Comparison of ENCODE assay signal across 5 fruit fly cellular contexts in the genomic region with DNA sequence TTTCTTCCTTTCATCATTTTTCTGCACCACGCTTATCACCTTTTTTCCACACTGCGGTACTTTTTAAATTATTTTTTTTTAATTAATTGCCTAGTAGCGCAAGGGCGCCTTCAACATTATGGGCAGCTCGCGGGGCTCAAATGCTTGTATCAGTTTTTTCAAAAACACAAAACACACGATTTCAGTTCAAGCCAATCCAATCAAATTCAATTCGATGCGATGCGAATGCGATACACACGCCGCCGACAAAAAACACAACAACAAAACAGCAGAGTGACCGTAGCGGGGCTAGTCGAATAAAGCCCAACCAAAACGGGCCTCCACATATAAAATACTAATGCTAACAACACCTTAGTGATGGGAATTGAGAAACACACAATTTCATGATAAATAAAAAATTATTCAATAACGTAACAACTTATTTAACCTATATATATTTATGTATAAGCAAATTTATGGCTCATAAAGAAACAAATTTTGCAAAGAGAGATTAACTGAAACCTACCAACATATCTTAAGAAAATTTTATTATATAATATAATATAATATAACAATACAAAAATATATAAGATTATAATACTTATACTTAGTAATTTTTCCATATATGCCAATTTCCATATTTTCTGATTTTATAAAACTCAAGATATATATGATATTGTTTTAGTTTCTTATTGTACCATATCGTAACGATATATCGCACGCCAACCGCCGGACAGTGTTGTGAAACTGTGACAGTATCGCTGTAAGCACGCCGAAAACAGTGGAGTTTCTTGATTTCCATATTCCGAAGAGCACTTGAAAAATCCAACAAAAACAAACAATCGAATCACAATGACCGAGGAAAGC.
A peak's percentile ranks its signal among the peaks of the same experiment; 100 is the strongest.
TF ChIP-seq lines count a peak whose summit lies in the region.

CG32066 (minus strand) TSS at position 270 of the 846 bp plus-strand sequence.
CG8003 (plus strand) TSS at position 732 of the 846 bp plus-strand sequence.

- TF ChIP-seq CTCF in whole organism, embryonic (GFP tag; optimal IDR thresholded peaks at IDR 0.05; lab: Kevin White, UChicago) = no peak

TF ChIP-seq in whole organism, adult, 20 proteins besides CTCF, POLR2A, EP300 and RAD21 (continues in another document):
- TF ChIP-seq cnc (optimal IDR thresholded peaks at IDR 0.05; lab: Kevin White, UChicago) (no peak), cic (GFP tag; optimal IDR thresholded peaks at IDR 0.05; lab: Kevin White, UChicago) (peak; percentile 31), kay (GFP tag; lab: Kevin White, UChicago; ENCODE audit: borderline replicate concordance) (no peak), Hr96 (GFP tag; optimal IDR thresholded peaks at IDR 0.05; lab: Kevin White, UChicago) (no peak), bab1 (GFP tag; optimal IDR thresholded peaks at IDR 0.05; lab: Kevin White, UChicago) (peak; percentile 55), CG7045 (GFP tag; optimal IDR thresholded peaks at IDR 0.05; lab: Kevin White, UChicago) (peak; percentile 34), toe (GFP tag; optimal IDR thresholded peaks at IDR 0.05; lab: Kevin White, UChicago) (no peak), CG1620 (GFP tag; optimal IDR thresholded peaks at IDR 0.05; lab: Kevin White, UChicago) (peak; percentile 42), ovo (GFP tag; optimal IDR thresholded peaks at IDR 0.05; lab: Kevin White, UChicago) (peak; percentile 7), Crg-1 (GFP tag; optimal IDR thresholded peaks at IDR 0.05; lab: Kevin White, UChicago) (peak; percentile 13), CG33017 (tag; optimal IDR thresholded peaks at IDR 0.05; lab: Kevin White, UChicago) (no peak), CG5204 (GFP tag; optimal IDR thresholded peaks at IDR 0.05; lab: Kevin White, UChicago) (no peak), CG12768 (GFP tag; optimal IDR thresholded peaks at IDR 0.05; lab: Kevin White, UChicago) (peak; percentile 32), tj (GFP tag; optimal IDR thresholded peaks at IDR 0.05; lab: Kevin White, UChicago) (peak; percentile 81), Mnt (GFP tag; optimal IDR thresholded peaks at IDR 0.05; lab: Kevin White, UChicago) (peak; percentile 68), pad (GFP tag; optimal IDR thresholded peaks at IDR 0.05; lab: Kevin White, UChicago) (peak; percentile 42)

TF ChIP-seq in whole organism, embryonic, 481 proteins besides CTCF, POLR2A, EP300 and RAD21 (continues in another document):
- no peak for TF ChIP-seq Nf-YA (GFP tag; IDR thresholded peaks at IDR 0.05; lab: Robert Waterston, UW)
- no peak for TF ChIP-seq p53 (GFP tag; optimal IDR thresholded peaks at IDR 0.05; lab: Kevin White, UChicago)
- TF ChIP-seq dimm (GFP tag; IDR thresholded peaks at IDR 0.05; lab: Robert Waterston, UW) = 0 out of 2 replicates have a peak, but pooled peaks have one; percentile 10
- TF ChIP-seq Ssrp (tag; optimal IDR thresholded peaks at IDR 0.05; lab: Kevin White, UChicago) = peak; percentile 22
- TF ChIP-seq CG6689 (GFP tag; IDR thresholded peaks at IDR 0.05; lab: Robert Waterston, UW) = no peak
- TF ChIP-seq CG8765 (GFP tag; IDR thresholded peaks at IDR 0.05; lab: Robert Waterston, UW) = no peak
- TF ChIP-seq br (optimal IDR thresholded peaks at IDR 0.05; lab: Kevin White, UChicago) = no peak
- TF ChIP-seq cas (GFP tag; IDR thresholded peaks at IDR 0.05; lab: Robert Waterston, UW) = 0 out of 2 replicates have a peak, but pooled peaks have one; percentile 16
- TF ChIP-seq usp (GFP tag; optimal IDR thresholded peaks at IDR 0.05; lab: Kevin White, UChicago) = no peak
- TF ChIP-seq slou (GFP tag; optimal IDR thresholded peaks at IDR 0.05; lab: Kevin White, UChicago) = no peak
- TF ChIP-seq CG9817 (tag; optimal IDR thresholded peaks at IDR 0.05; lab: Kevin White, UChicago) = peak; percentile 2
- no peak for TF ChIP-seq CG1233 (GFP tag; optimal IDR thresholded peaks at IDR 0.05; lab: Kevin White, UChicago)
- TF ChIP-seq croc (GFP tag; conservative IDR thresholded peaks at IDR 0.05; lab: Robert Waterston, UW) = no peak
- TF ChIP-seq tx (GFP tag; optimal IDR thresholded peaks at IDR 0.05; lab: Kevin White, UChicago) = no peak
- no peak for TF ChIP-seq insv (GFP tag; optimal IDR thresholded peaks at IDR 0.05; lab: Kevin White, UChicago)
- peak; percentile 83; the same call in 2 of the 3 replicates for TF ChIP-seq Doc3 (GFP tag; IDR thresholded peaks at IDR 0.05; lab: Robert Waterston, UW; ENCODE audit: partially characterized antibody)

TF ChIP-seq in whole organism, prepupa, 60 proteins besides CTCF, POLR2A, EP300 and RAD21 (continues in another document):
- TF ChIP-seq CG32006 (GFP tag; optimal IDR thresholded peaks at IDR 0.05; lab: Kevin White, UChicago) (peak; percentile 35), CG8119 (GFP tag; IDR thresholded peaks at IDR 0.05; lab: Robert Waterston, UW) (peak; percentile 44; the same call in 1 of the 3 replicates), Met (GFP tag; optimal IDR thresholded peaks at IDR 0.05; lab: Kevin White, UChicago) (peak; percentile 7), eg (GFP tag; IDR thresholded peaks at IDR 0.05; lab: Robert Waterston, UW) (peak; percentile 49; the same call in 2 of the 3 replicates), dac (GFP tag; optimal IDR thresholded peaks at IDR 0.05; lab: Kevin White, UChicago) (no peak), CG10669 (GFP tag; optimal IDR thresholded peaks at IDR 0.05; lab: Kevin White, UChicago) (peak; percentile 27), spab (GFP tag; optimal IDR thresholded peaks at IDR 0.05; lab: Kevin White, UChicago) (no peak), Hr38 (GFP tag; optimal IDR thresholded peaks at IDR 0.05; lab: Kevin White, UChicago) (no peak), esn (GFP tag; optimal IDR thresholded peaks at IDR 0.05; lab: Kevin White, UChicago) (peak; percentile 32), Sox102F (GFP tag; optimal IDR thresholded peaks at IDR 0.05; lab: Kevin White, UChicago) (peak; percentile 59), CG6276 (GFP tag; optimal IDR thresholded peaks at IDR 0.05; lab: Kevin White, UChicago) (peak; percentile 13), CG6808 (GFP tag; optimal IDR thresholded peaks at IDR 0.05; lab: Kevin White, UChicago) (peak; percentile 26), net (GFP tag; optimal IDR thresholded peaks at IDR 0.05; lab: Kevin White, UChicago) (peak; percentile 29), CG7368 (GFP tag; optimal IDR thresholded peaks at IDR 0.05; lab: Kevin White, UChicago) (no peak), Hr39 (GFP tag; optimal IDR thresholded peaks at IDR 0.05; lab: Kevin White, UChicago) (peak; percentile 4), ss (GFP tag; optimal IDR thresholded peaks at IDR 0.05; lab: Kevin White, UChicago) (peak; percentile 5 to 44)

TF ChIP-seq in whole organism, pupa, 21 proteins besides CTCF, POLR2A, EP300 and RAD21 (continues in another document):
- no peak for TF ChIP-seq CG9948 (tag; optimal IDR thresholded peaks at IDR 0.05; lab: Kevin White, UChicago)
- no peak for TF ChIP-seq CG12605 (GFP tag; IDR thresholded peaks at IDR 0.05; lab: Robert Waterston, UW)
- no peak for TF ChIP-seq CG14655 (GFP tag; optimal IDR thresholded peaks at IDR 0.05; lab: Kevin White, UChicago)
- TF ChIP-seq D1 (tag; optimal IDR thresholded peaks at IDR 0.05; lab: Kevin White, UChicago) = peak; percentile 62
- TF ChIP-seq fd96Ca (GFP tag; IDR thresholded peaks at IDR 0.05; lab: Robert Waterston, UW) = peak; percentile 13; the same call in 1 of the 3 replicates
- TF ChIP-seq Pif1B (GFP tag; optimal IDR thresholded peaks at IDR 0.05; lab: Kevin White, UChicago) = peak; percentile 19
- TF ChIP-seq CG13204 (GFP tag; optimal IDR thresholded peaks at IDR 0.05; lab: Kevin White, UChicago) = no peak
- no peak for TF ChIP-seq CG10348 (GFP tag; IDR thresholded peaks at IDR 0.05; lab: Robert Waterston, UW)
- no peak for TF ChIP-seq CG17806 (tag; optimal IDR thresholded peaks at IDR 0.05; lab: Kevin White, UChicago)
- TF ChIP-seq CG15710 (tag; optimal IDR thresholded peaks at IDR 0.05; lab: Kevin White, UChicago) = peak; percentile 36
- TF ChIP-seq Pif1A (GFP tag; optimal IDR thresholded peaks at IDR 0.05; lab: Kevin White, UChicago) = peak; percentile 42
- peak; percentile 45 for TF ChIP-seq EcR (GFP tag; optimal IDR thresholded peaks at IDR 0.05; lab: Kevin White, UChicago)
- no peak for TF ChIP-seq rn (GFP tag; IDR thresholded peaks at IDR 0.05; lab: Robert Waterston, UW)
- TF ChIP-seq Snoo (tag; optimal IDR thresholded peaks at IDR 0.05; lab: Kevin White, UChicago) = no peak
- TF ChIP-seq CG8301 (tag; optimal IDR thresholded peaks at IDR 0.05; lab: Kevin White, UChicago) = peak; percentile 9
- TF ChIP-seq Ets98B (GFP tag; IDR thresholded peaks at IDR 0.05; lab: Robert Waterston, UW) = peak; percentile 23; the same call in 1 of the 2 replicates
- TF ChIP-seq CG32121 (GFP tag; IDR thresholded peaks at IDR 0.05; lab: Robert Waterston, UW) = peak; percentile 49; the same call in 1 of the 2 replicates
- TF ChIP-seq CG8159 (tag; optimal IDR thresholded peaks at IDR 0.05; lab: Kevin White, UChicago) = no peak

TF ChIP-seq in whole organism, wandering third instar larva, 38 proteins besides CTCF, POLR2A, EP300 and RAD21 (continues in another document):
- peak; percentile 19 for TF ChIP-seq Mio (GFP tag; optimal IDR thresholded peaks at IDR 0.05; lab: Kevin White, UChicago)
- no peak for TF ChIP-seq Vsx2 (GFP tag; optimal IDR thresholded peaks at IDR 0.05; lab: Kevin White, UChicago; ENCODE audit: partially characterized antibody)
- no peak for TF ChIP-seq N (GFP tag; optimal IDR thresholded peaks at IDR 0.05; lab: Kevin White, UChicago)
- no peak for TF ChIP-seq sv (GFP tag; optimal IDR thresholded peaks at IDR 0.05; lab: Kevin White, UChicago)
- peak; percentile 33 for TF ChIP-seq Hr83 (GFP tag; optimal IDR thresholded peaks at IDR 0.05; lab: Kevin White, UChicago; ENCODE audit: poor library complexity, severe bottlenecking)
- peak; percentile 37 for TF ChIP-seq Sp1 (GFP tag; optimal IDR thresholded peaks at IDR 0.05; lab: Kevin White, UChicago)
- no peak for TF ChIP-seq CG32264 (GFP tag; optimal IDR thresholded peaks at IDR 0.05; lab: Kevin White, UChicago)
- TF ChIP-seq Abd-B (GFP tag; optimal IDR thresholded peaks at IDR 0.05; lab: Kevin White, UChicago) = no peak
- TF ChIP-seq Hnf4 (GFP tag; optimal IDR thresholded peaks at IDR 0.05; lab: Kevin White, UChicago) = peak; percentile 35
- no peak for TF ChIP-seq pan (optimal IDR thresholded peaks at IDR 0.05; lab: Kevin White, UChicago)
- TF ChIP-seq Myc (optimal IDR thresholded peaks at IDR 0.05; lab: Kevin White, UChicago) = peak; percentile 5
- no peak for TF ChIP-seq Dif (GFP tag; optimal IDR thresholded peaks at IDR 0.05; lab: Kevin White, UChicago; ENCODE audit: partially characterized antibody)
- TF ChIP-seq Jra (GFP tag; optimal IDR thresholded peaks at IDR 0.05; lab: Kevin White, UChicago) = no peak
- peak; percentile 32 for TF ChIP-seq brk (GFP tag; optimal IDR thresholded peaks at IDR 0.05; lab: Kevin White, UChicago)
- peak; percentile 40 for TF ChIP-seq h (GFP tag; optimal IDR thresholded peaks at IDR 0.05; lab: Kevin White, UChicago)
- TF ChIP-seq rgr (GFP tag; optimal IDR thresholded peaks at IDR 0.05; lab: Kevin White, UChicago) = peak; percentile 30
- TF ChIP-seq psq (GFP tag; optimal IDR thresholded peaks at IDR 0.05; lab: Kevin White, UChicago) = no peak
- TF ChIP-seq foxo (GFP tag; optimal IDR thresholded peaks at IDR 0.05; lab: Kevin White, UChicago) = peak in 1 of 2 experiments; percentile 24
- TF ChIP-seq Dfd (GFP tag; optimal IDR thresholded peaks at IDR 0.05; lab: Kevin White, UChicago) = no peak
- no peak for TF ChIP-seq OdsH (GFP tag; optimal IDR thresholded peaks at IDR 0.05; lab: Kevin White, UChicago)
